Fruit fly (Drosophila melanogaster) whole organism, wandering third instar larva: Measurements from ENCODE around the gene Naxd.

Source experiments
- Abd-B ChIP-seq: fragments of >200 bp; optimal IDR thresholded peaks from 2 replicates; lab custom pipeline; 2017; ENCODE audit warnings: missing biosample characterization, missing genetic modification characterization
- CG32264 ChIP-seq: fragments of 200-800 bp; sonication (Bioruptor generic); optimal IDR thresholded peaks from 2 replicates; lab custom pipeline; 2016; ENCODE audit warnings: missing biosample characterization, missing genetic modification characterization
- CG9705 ChIP-seq: fragments of 200-800 bp; sonication (Bioruptor generic); optimal IDR thresholded peaks from 2 replicates; lab custom pipeline; 2018; ENCODE audit warnings: missing biosample characterization, mild to moderate bottlenecking, missing genetic modification characterization
- CrebA ChIP-seq: fragments of 200-800 bp; sonication (Bioruptor generic); optimal IDR thresholded peaks from 2 replicates; lab custom pipeline; 2016; ENCODE audit warnings: missing biosample characterization, mild to moderate bottlenecking, missing genetic modification characterization, borderline replicate concordance
- Dfd ChIP-seq: fragments of >200 bp; optimal IDR thresholded peaks from 2 replicates; lab custom pipeline; 2017; ENCODE audit warnings: missing biosample characterization, missing genetic modification characterization
- Dif ChIP-seq: fragments of 200-275, 200-300 bp; sonication (Bioruptor generic); optimal IDR thresholded peaks from 2 replicates; lab custom pipeline; 2018; ENCODE audit warnings: missing biosample characterization, missing genetic modification characterization; ENCODE audit not compliant: partially characterized antibody
- GATAd ChIP-seq: sonication (Bioruptor generic); optimal IDR thresholded peaks from 2 replicates; lab custom pipeline; 2016; ENCODE audit warnings: missing biosample characterization, missing genetic modification characterization
- HLH106 ChIP-seq: fragments of 200-800 bp; optimal IDR thresholded peaks from 3 replicates; lab custom pipeline; 2019; ENCODE audit warnings: missing biosample characterization, mild to moderate bottlenecking, missing genetic modification characterization, moderate library complexity
- Hnf4 ChIP-seq: fragments of 200-800 bp; sonication (Bioruptor generic); optimal IDR thresholded peaks from 2 replicates; lab custom pipeline; 2016; ENCODE audit warnings: missing biosample characterization, mild to moderate bottlenecking, missing genetic modification characterization
- Hr78 ChIP-seq: fragments of >200 bp; optimal IDR thresholded peaks from 2 replicates; lab custom pipeline; 2017; ENCODE audit warnings: missing biosample characterization, missing genetic modification characterization
- Hr83 ChIP-seq: fragments of 200-300 bp; sonication (Bioruptor generic); optimal IDR thresholded peaks from 2 replicates; lab custom pipeline; 2016; ENCODE audit warnings: missing biosample characterization, mild to moderate bottlenecking, missing genetic modification characterization, moderate library complexity; ENCODE audit not compliant: poor library complexity, severe bottlenecking
- Jra ChIP-seq: sonication (Bioruptor generic); optimal IDR thresholded peaks from 2 replicates; lab custom pipeline; 2016; ENCODE audit warnings: missing biosample characterization, missing genetic modification characterization
- Mio ChIP-seq: sonication (Bioruptor generic); optimal IDR thresholded peaks from 2 replicates; lab custom pipeline; 2016; ENCODE audit warnings: missing biosample characterization, missing genetic modification characterization
- Myc ChIP-seq: fragments of >200 bp; optimal IDR thresholded peaks from 2 replicates; lab custom pipeline; 2017
- N ChIP-seq: fragments of >200 bp; optimal IDR thresholded peaks from 2 replicates; lab custom pipeline; 2018; ENCODE audit warnings: missing biosample characterization, missing external identifiers, missing genetic modification characterization
- OdsH ChIP-seq: fragments of 200-800 bp; sonication (Bioruptor generic); optimal IDR thresholded peaks from 2 replicates; lab custom pipeline; 2016; ENCODE audit warnings: missing biosample characterization, mild to moderate bottlenecking, missing genetic modification characterization
- Rel ChIP-seq, 2 experiments: fragments of 200-800 bp; sonication (Bioruptor generic) in 1 of 2; optimal IDR thresholded peaks; 2 replicates in 1 of 2; 3 replicates in 1 of 2; lab custom pipeline; 2016 to 2019; ENCODE audit warnings: mild to moderate bottlenecking in 2 of 2, missing biosample characterization in 2 of 2, missing genetic modification characterization in 2 of 2, moderate library complexity in 1 of 2
- Sp1 ChIP-seq: fragments of 200-800 bp; sonication (Bioruptor generic); optimal IDR thresholded peaks from 3 replicates; lab custom pipeline; 2019; ENCODE audit warnings: missing biosample characterization, mild to moderate bottlenecking, missing genetic modification characterization, moderate library complexity
- Vsx2 ChIP-seq: fragments of 200-300, 225-300 bp; sonication (Bioruptor generic); optimal IDR thresholded peaks from 2 replicates; lab custom pipeline; 2018; ENCODE audit warnings: missing biosample characterization, missing genetic modification characterization; ENCODE audit not compliant: partially characterized antibody
- br ChIP-seq: fragments of 200-800 bp; sonication (Bioruptor generic); optimal IDR thresholded peaks from 2 replicates; lab custom pipeline; 2016; ENCODE audit warnings: missing biosample characterization, missing genetic modification characterization
- brk ChIP-seq: fragments of 200-800 bp; sonication (Bioruptor generic); optimal IDR thresholded peaks from 2 replicates; lab custom pipeline; 2016; ENCODE audit warnings: missing biosample characterization, mild to moderate bottlenecking, missing genetic modification characterization
- dl ChIP-seq, 2 experiments: fragments of 175-275, 200-275 bp in 1 of 2; fragments of 200-275 bp in 1 of 2; sonication (Bioruptor generic); optimal IDR thresholded peaks; lab custom pipeline; 2018; ENCODE audit warnings: mild to moderate bottlenecking in 2 of 2, missing biosample characterization in 2 of 2, missing genetic modification characterization in 2 of 2, moderate library complexity in 2 of 2; ENCODE audit not compliant: partially characterized antibody in 2 of 2, insufficient read depth in 1 of 2
- dmrt93B ChIP-seq: fragments of 200-800 bp; sonication (Bioruptor generic); optimal IDR thresholded peaks from 2 replicates; lab custom pipeline; 2018; ENCODE audit warnings: missing biosample characterization, mild to moderate bottlenecking, missing genetic modification characterization
- dsf ChIP-seq: sonication (Bioruptor generic); optimal IDR thresholded peaks from 2 replicates; lab custom pipeline; 2016; ENCODE audit warnings: missing biosample characterization, missing genetic modification characterization, borderline replicate concordance
- ey ChIP-seq: fragments of 200-800 bp; sonication (Bioruptor generic); optimal IDR thresholded peaks from 2 replicates; lab custom pipeline; 2016; ENCODE audit warnings: missing biosample characterization, missing genetic modification characterization
- foxo ChIP-seq, 2 experiments: fragments of 200-800 bp; sonication (Bioruptor generic); optimal IDR thresholded peaks; 2 replicates in 1 of 2; 3 replicates in 1 of 2; lab custom pipeline; 2016 to 2017; ENCODE audit warnings: missing biosample characterization in 2 of 2, missing genetic modification characterization in 2 of 2
- fru ChIP-seq: fragments of 200-800 bp; sonication (Bioruptor generic); optimal IDR thresholded peaks from 3 replicates; lab custom pipeline; 2016; ENCODE audit warnings: missing biosample characterization, mild to moderate bottlenecking, missing genetic modification characterization
- h ChIP-seq: fragments of 200-800 bp; sonication (Bioruptor generic); optimal IDR thresholded peaks from 3 replicates; lab custom pipeline; 2016; ENCODE audit warnings: missing biosample characterization, mild to moderate bottlenecking, missing genetic modification characterization
- jim ChIP-seq: fragments of 175-275, 200-325 bp; sonication (Bioruptor generic); optimal IDR thresholded peaks from 2 replicates; lab custom pipeline; 2016; ENCODE audit warnings: missing biosample characterization, mild to moderate bottlenecking, missing genetic modification characterization
- lola ChIP-seq: fragments of >200 bp; optimal IDR thresholded peaks from 2 replicates; lab custom pipeline; 2017; ENCODE audit warnings: missing biosample characterization, missing genetic modification characterization
- pan ChIP-seq: fragments of >200 bp; optimal IDR thresholded peaks from 2 replicates; lab custom pipeline; 2017
- psq ChIP-seq: fragments of 200-800 bp; sonication (Bioruptor generic); optimal IDR thresholded peaks from 3 replicates; lab custom pipeline; 2017; ENCODE audit warnings: missing biosample characterization, mild to moderate bottlenecking, missing genetic modification characterization, moderate library complexity
- rgr ChIP-seq: fragments of 200-800 bp; sonication (Bioruptor generic); optimal IDR thresholded peaks from 3 replicates; lab custom pipeline; 2016; ENCODE audit warnings: missing biosample characterization, mild to moderate bottlenecking, missing genetic modification characterization
- sage ChIP-seq: fragments of 200-800 bp; sonication (Bioruptor generic); optimal IDR thresholded peaks from 2 replicates; lab custom pipeline; 2016; ENCODE audit warnings: missing biosample characterization, mild to moderate bottlenecking, missing genetic modification characterization
- sv ChIP-seq: fragments of 200-800 bp; sonication (Bioruptor generic); optimal IDR thresholded peaks from 3 replicates; lab custom pipeline; 2016; ENCODE audit warnings: missing biosample characterization, missing genetic modification characterization
- tai ChIP-seq: sonication (Bioruptor generic); optimal IDR thresholded peaks from 2 replicates; lab custom pipeline; 2016; ENCODE audit warnings: missing biosample characterization, missing genetic modification characterization
- usp ChIP-seq: fragments of >200 bp; optimal IDR thresholded peaks from 2 replicates; lab custom pipeline; 2017; ENCODE audit warnings: missing biosample characterization, missing genetic modification characterization
- woc ChIP-seq: sonication (Bioruptor generic); optimal IDR thresholded peaks from 2 replicates; lab custom pipeline; 2016; ENCODE audit warnings: missing biosample characterization, mild to moderate bottlenecking, missing genetic modification characterization

Naxd gene

dm6 chr3L:19083126-19083525 lies 14.4 kb downstream of the Naxd start:
- no peak for TF ChIP-seq Sp1 (GFP tag; lab: Kevin White, UChicago)
- no peak for TF ChIP-seq fru (GFP tag; lab: Kevin White, UChicago)
- TF ChIP-seq Myc = no peak
- no peak for TF ChIP-seq foxo (GFP tag; optimal IDR thresholded peaks at IDR 0.05; lab: Kevin White, UChicago)
- no peak for TF ChIP-seq CG9705 (GFP tag; lab: Kevin White, UChicago)
- TF ChIP-seq CrebA = no peak
- TF ChIP-seq rgr (GFP tag; lab: Kevin White, UChicago) = no peak
- no peak for TF ChIP-seq Hr78
- no peak for TF ChIP-seq dl (GFP tag; optimal IDR thresholded peaks at IDR 0.05; lab: Kevin White, UChicago; ENCODE audit: insufficient read depth in 1 of 2, partially characterized antibody in 2 of 2)
- no peak for TF ChIP-seq brk
- no peak for TF ChIP-seq Rel (GFP tag; optimal IDR thresholded peaks at IDR 0.05; lab: Kevin White, UChicago)
- TF ChIP-seq Rel (tag; optimal IDR thresholded peaks at IDR 0.05; lab: Kevin White, UChicago) = no peak
- TF ChIP-seq Abd-B (GFP tag; lab: Kevin White, UChicago) = no peak
- TF ChIP-seq CG32264 = no peak
- no peak for TF ChIP-seq br
- TF ChIP-seq Dfd = no peak

- peak; percentile 72 for TF ChIP-seq psq (GFP tag; lab: Kevin White, UChicago)
- peak; percentile 16 to 56 for TF ChIP-seq dl (GFP tag; optimal IDR thresholded peaks at IDR 0.05; lab: Kevin White, UChicago; ENCODE audit: insufficient read depth in 1 of 2, partially characterized antibody in 2 of 2)
- TF ChIP-seq Dif (GFP tag; lab: Kevin White, UChicago) = peak; percentile 70
- TF ChIP-seq tai (GFP tag; lab: Kevin White, UChicago) = no peak
- no peak for TF ChIP-seq Vsx2 (GFP tag; lab: Kevin White, UChicago)
Measured at dm6 chr3L:19080926-19081700, 16.4 kb downstream of the Naxd start.

- TF ChIP-seq jim (GFP tag; lab: Kevin White, UChicago) (no peak), Hr78 (no peak), HLH106 (tag; lab: Kevin White, UChicago) (peak; percentile 58), dl (GFP tag; optimal IDR thresholded peaks at IDR 0.05; lab: Kevin White, UChicago; ENCODE audit: insufficient read depth in 1 of 2, partially characterized antibody in 2 of 2) (no peak), foxo (GFP tag; optimal IDR thresholded peaks at IDR 0.05; lab: Kevin White, UChicago) (peak in 1 of 2 experiments; percentile 74), lola (GFP tag; lab: Kevin White, UChicago) (no peak), fru (GFP tag; lab: Kevin White, UChicago) (peak; percentile 77), OdsH (peak; percentile 44), N (no peak), Abd-B (GFP tag; lab: Kevin White, UChicago) (no peak), CG32264 (peak; percentile 2), Sp1 (GFP tag; lab: Kevin White, UChicago) (peak; percentile 69), Jra (GFP tag; lab: Kevin White, UChicago) (peak; percentile 16), Dfd (no peak), GATAd (GFP tag; lab: Kevin White, UChicago) (no peak), Mio (GFP tag; lab: Kevin White, UChicago) (no peak), dsf (GFP tag; lab: Kevin White, UChicago) (no peak), psq (GFP tag; lab: Kevin White, UChicago) (peak; percentile 73), br (peak; percentile 61), sage (GFP tag; lab: Kevin White, UChicago) (no peak), ey (GFP tag; lab: Kevin White, UChicago) (peak; percentile 73), usp (GFP tag; lab: Kevin White, UChicago) (no peak), woc (peak; percentile 66), Myc (no peak), pan (lab: Kevin White, UChicago) (no peak), h (GFP tag; lab: Kevin White, UChicago) (peak; percentile 48), brk (no peak), Rel (GFP tag; optimal IDR thresholded peaks at IDR 0.05; lab: Kevin White, UChicago) (no peak), Rel (tag; optimal IDR thresholded peaks at IDR 0.05; lab: Kevin White, UChicago) (no peak), Hnf4 (GFP tag; lab: Kevin White, UChicago) (no peak), dmrt93B (GFP tag; lab: Kevin White, UChicago) (peak; percentile 60), Hr83 (GFP tag; lab: Kevin White, UChicago) (no peak), CrebA (no peak), Vsx2 (GFP tag; lab: Kevin White, UChicago) (no peak), tai (GFP tag; lab: Kevin White, UChicago) (peak; percentile 41), Dif (GFP tag; lab: Kevin White, UChicago) (no peak), rgr (GFP tag; lab: Kevin White, UChicago) (peak; percentile 35), CG9705 (GFP tag; lab: Kevin White, UChicago) (peak; percentile 19), sv (GFP tag; lab: Kevin White, UChicago) (no peak)
- TF ChIP-seq, all 38 proteins: peak for 16
Measured at dm6 chr3L:19079798-19080691, 17.5 kb downstream of the Naxd start.
